Worm (Caenorhabditis elegans) whole organism, L3 larva: ENCODE measurements around the gene zipt-13.
A peak's percentile ranks its signal among the peaks of the same experiment; 100 is the strongest.

Experiments
- ZK546.5 ChIP-seq: sonication (generic microtip); optimal IDR thresholded peaks from 2 replicates; lab custom pipeline; 2017; ENCODE audit warnings: missing biosample characterization, missing genetic modification characterization
- aly-2 ChIP-seq: fragments of 150-350 bp; optimal IDR thresholded peaks from 2 replicates; lab custom pipeline; 2014; ENCODE audit warnings: missing biosample characterization, missing genetic modification characterization
- ceh-16 ChIP-seq: sonication (generic microtip); optimal IDR thresholded peaks from 2 replicates; lab custom pipeline; 2017; ENCODE audit warnings: missing biosample characterization, missing genetic modification characterization
- ceh-28 ChIP-seq: fragments of 150-350 bp; optimal IDR thresholded peaks from 2 replicates; lab custom pipeline; 2014; ENCODE audit warnings: missing biosample characterization, missing genetic modification reagents, missing genetic modification characterization
- ceh-82 ChIP-seq: fragments of 150-350 bp; optimal IDR thresholded peaks from 2 replicates; lab custom pipeline; 2014; ENCODE audit warnings: missing biosample characterization, missing genetic modification characterization
- ceh-9 ChIP-seq: sonication (generic microtip); optimal IDR thresholded peaks from 2 replicates; lab custom pipeline; 2018; ENCODE audit warnings: missing biosample characterization, missing genetic modification characterization
- daf-12 ChIP-seq: fragments of 150-350 bp; optimal IDR thresholded peaks from 2 replicates; lab custom pipeline; 2014; ENCODE audit warnings: missing biosample characterization, missing genetic modification reagents, missing genetic modification characterization
- egl-27 ChIP-seq: sonication (generic microtip); optimal IDR thresholded peaks from 4 replicates; lab custom pipeline; 2017; ENCODE audit warnings: missing biosample characterization, missing genetic modification reagents, missing genetic modification characterization
- egl-5 ChIP-seq: fragments of 150-350 bp; optimal IDR thresholded peaks from 2 replicates; lab custom pipeline; 2017; ENCODE audit warnings: missing biosample characterization, missing genetic modification reagents, missing genetic modification characterization, inconsistent platforms
- elt-1 ChIP-seq: fragments of 150-350 bp; optimal IDR thresholded peaks from 2 replicates; lab custom pipeline; 2014; ENCODE audit warnings: missing biosample characterization, missing genetic modification characterization
- elt-2 ChIP-seq: sonication (generic microtip); optimal IDR thresholded peaks from 2 replicates; lab custom pipeline; 2016; ENCODE audit warnings: missing genetic modification reagents, mild to moderate bottlenecking, missing genetic modification characterization, missing compliant biosample characterization
- elt-3 ChIP-seq, 3 experiments: fragments of 150-350 bp in 1 of 3; sonication (generic microtip) in 2 of 3; optimal IDR thresholded peaks; 2 replicates in 2 of 3; 4 replicates in 1 of 3; lab custom pipeline; 2014 to 2017; ENCODE audit warnings: missing biosample characterization in 3 of 3, missing genetic modification characterization in 3 of 3
- eor-1 ChIP-seq, 2 experiments: fragments of 150-350 bp; optimal IDR thresholded peaks; 2 replicates each; lab custom pipeline; 2014 to 2018; ENCODE audit warnings: missing biosample characterization in 2 of 2, missing genetic modification characterization in 2 of 2
- fkh-10 ChIP-seq: sonication (generic microtip); optimal IDR thresholded peaks from 2 replicates; lab custom pipeline; 2017; ENCODE audit warnings: missing biosample characterization, missing genetic modification reagents, missing genetic modification characterization
- fkh-2 ChIP-seq: fragments of 150-350 bp; optimal IDR thresholded peaks from 2 replicates; lab custom pipeline; 2014; ENCODE audit warnings: missing biosample characterization, missing genetic modification reagents, missing genetic modification characterization
- hmg-11 ChIP-seq: sonication (generic microtip); optimal IDR thresholded peaks from 2 replicates; lab custom pipeline; 2016; ENCODE audit warnings: missing genetic modification characterization, missing compliant biosample characterization
- jun-1 ChIP-seq: fragments of 150-350 bp; optimal IDR thresholded peaks from 2 replicates; lab custom pipeline; 2014; ENCODE audit warnings: missing biosample characterization, missing genetic modification reagents, missing genetic modification characterization
- lin-39 ChIP-seq: fragments of 150-350 bp; optimal IDR thresholded peaks from 2 replicates; lab custom pipeline; 2018; ENCODE audit warnings: missing biosample characterization, missing genetic modification reagents, missing genetic modification characterization
- lsy-12 ChIP-seq: sonication (generic microtip); optimal IDR thresholded peaks from 2 replicates; lab custom pipeline; 2016; ENCODE audit warnings: mild to moderate bottlenecking, missing genetic modification characterization, missing compliant biosample characterization
- mdl-1 ChIP-seq: fragments of 150-350 bp; optimal IDR thresholded peaks from 2 replicates; lab custom pipeline; 2014; ENCODE audit warnings: missing biosample characterization, missing genetic modification characterization
- mml-1 ChIP-seq: fragments of 150-350 bp; sonication (generic microtip); optimal IDR thresholded peaks from 3 replicates; lab custom pipeline; 2014; ENCODE audit warnings: missing biosample characterization, missing genetic modification characterization
- nhr-11 ChIP-seq: fragments of 150-350 bp; optimal IDR thresholded peaks from 2 replicates; lab custom pipeline; 2014; ENCODE audit warnings: missing biosample characterization, missing genetic modification characterization
- nhr-12 ChIP-seq: fragments of 150-350 bp; optimal IDR thresholded peaks from 2 replicates; lab custom pipeline; 2014; ENCODE audit warnings: missing biosample characterization, missing genetic modification characterization
- nhr-237 ChIP-seq: fragments of 150-350 bp; optimal IDR thresholded peaks from 2 replicates; lab custom pipeline; 2014; ENCODE audit warnings: missing biosample characterization, missing genetic modification characterization
- nhr-25 ChIP-seq: sonication (generic microtip); optimal IDR thresholded peaks from 2 replicates; lab custom pipeline; 2017; ENCODE audit warnings: missing biosample characterization, missing genetic modification characterization
- nhr-28 ChIP-seq: fragments of 150-350 bp; optimal IDR thresholded peaks from 2 replicates; lab custom pipeline; 2014; ENCODE audit warnings: missing biosample characterization, missing genetic modification characterization
- nhr-43 ChIP-seq: sonication (generic microtip); optimal IDR thresholded peaks from 2 replicates; lab custom pipeline; 2016; ENCODE audit warnings: mild to moderate bottlenecking, missing genetic modification characterization, missing compliant biosample characterization; ENCODE audit not compliant: poor library complexity, severe bottlenecking
- nhr-67 ChIP-seq: fragments of 150-350 bp; optimal IDR thresholded peaks from 2 replicates; lab custom pipeline; 2014; ENCODE audit warnings: missing biosample characterization, missing genetic modification characterization
- nhr-76 ChIP-seq: fragments of 150-350 bp; sonication (generic microtip); optimal IDR thresholded peaks from 5 replicates; lab custom pipeline; 2014; ENCODE audit warnings: missing biosample characterization, missing genetic modification characterization
- nhr-77 ChIP-seq: fragments of 150-350 bp; optimal IDR thresholded peaks from 2 replicates; lab custom pipeline; 2014; ENCODE audit warnings: missing biosample characterization, missing genetic modification characterization
- pha-4 ChIP-seq: fragments of 150-350 bp; optimal IDR thresholded peaks from 2 replicates; lab custom pipeline; 2014; ENCODE audit warnings: missing biosample characterization, missing genetic modification reagents, missing genetic modification characterization
- pqm-1 ChIP-seq: fragments of 150-350 bp; optimal IDR thresholded peaks from 2 replicates; lab custom pipeline; 2017; ENCODE audit warnings: missing biosample characterization, missing genetic modification characterization, inconsistent platforms
- sea-2 ChIP-seq: fragments of 150-350 bp; sonication (generic microtip); optimal IDR thresholded peaks from 4 replicates; lab custom pipeline; 2014; ENCODE audit warnings: missing biosample characterization, missing genetic modification reagents, missing genetic modification characterization
- skn-1 ChIP-seq: fragments of 150-350 bp; optimal IDR thresholded peaks from 2 replicates; lab custom pipeline; 2014; ENCODE audit warnings: missing biosample characterization, missing genetic modification characterization
- snpc-4 ChIP-seq: fragments of 150-350 bp; optimal IDR thresholded peaks from 2 replicates; lab custom pipeline; 2014; ENCODE audit warnings: missing biosample characterization, missing genetic modification characterization
- tbx-2 ChIP-seq: sonication (generic microtip); optimal IDR thresholded peaks from 2 replicates; lab custom pipeline; 2016; ENCODE audit warnings: mild to moderate bottlenecking, missing genetic modification characterization, missing compliant biosample characterization
- unc-39 ChIP-seq: sonication (generic microtip); optimal IDR thresholded peaks from 4 replicates; lab custom pipeline; 2017; ENCODE audit warnings: missing biosample characterization, missing genetic modification characterization
- unc-62 ChIP-seq: fragments of 150-350 bp; sonication (generic microtip); optimal IDR thresholded peaks from 4 replicates; lab custom pipeline; 2014; ENCODE audit warnings: missing biosample characterization, missing genetic modification reagents, missing genetic modification characterization
- zag-1 ChIP-seq: fragments of 150-350 bp; optimal IDR thresholded peaks from 2 replicates; lab custom pipeline; 2014; ENCODE audit warnings: missing biosample characterization, missing genetic modification characterization
- ztf-4 ChIP-seq: fragments of 150-350 bp; optimal IDR thresholded peaks from 2 replicates; lab custom pipeline; 2014; ENCODE audit warnings: missing biosample characterization, missing genetic modification characterization

zipt-13 gene

DNA sequence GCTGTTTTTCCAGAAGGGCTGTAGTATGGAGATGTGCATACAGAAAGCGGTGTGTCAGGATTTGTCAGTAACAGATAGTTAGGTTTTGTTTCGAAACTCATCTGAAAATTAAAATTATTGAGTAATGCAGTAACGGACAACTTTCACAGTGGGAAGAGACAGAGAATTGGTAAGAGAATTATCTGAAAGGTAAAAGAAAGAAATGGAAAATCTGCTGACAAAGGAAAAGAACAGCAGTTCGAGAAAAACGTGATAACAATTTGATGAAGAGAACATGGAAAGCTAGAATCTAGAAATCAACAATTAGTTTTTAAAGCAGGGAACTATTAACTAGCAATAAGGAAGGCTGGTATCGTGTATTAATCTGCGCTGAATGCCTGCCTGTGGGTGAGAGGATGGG is 31.4 kb downstream of the zipt-13 start, which contains the start of gene sex-1:
Gene sex-1 (minus strand): TSS at position 101 of the 400 bp plus-strand sequence.
- no peak for TF ChIP-seq nhr-11 (tag; lab: Kevin White, UChicago)
- TF ChIP-seq zag-1 = no peak
- no peak for TF ChIP-seq daf-12 (tag; lab: Kevin White, UChicago)
- no peak for TF ChIP-seq nhr-77 (tag; lab: Kevin White, UChicago)
- no peak for TF ChIP-seq ceh-16 (tag; lab: Kevin White, UChicago)
- TF ChIP-seq lin-39 (tag; lab: Kevin White, UChicago) = no peak
- no peak for TF ChIP-seq nhr-76 (tag; lab: Kevin White, UChicago)
- TF ChIP-seq ceh-9 = no peak
- TF ChIP-seq nhr-12 (tag; lab: Kevin White, UChicago) = no peak
- TF ChIP-seq aly-2 (tag; lab: Kevin White, UChicago) = no peak
- no peak for TF ChIP-seq nhr-67 (tag; lab: Kevin White, UChicago)
- TF ChIP-seq sea-2 (GFP tag; lab: Kevin White, UChicago) = no peak
- no peak for TF ChIP-seq unc-62 (GFP tag; lab: Kevin White, UChicago)
- no peak for TF ChIP-seq mml-1 (tag; lab: Kevin White, UChicago)
- TF ChIP-seq lsy-12 (tag; lab: Kevin White, UChicago) = no peak
- no peak for TF ChIP-seq skn-1 (tag; lab: Kevin White, UChicago)

- TF ChIP-seq ztf-4 (no peak), egl-5 (tag; lab: Kevin White, UChicago) (peak; percentile 7), tbx-2 (tag; lab: Kevin White, UChicago) (no peak)
Observed at ce11 chrX:10204313-10205063, 32.3 kb downstream of the zipt-13 start.

DNA sequence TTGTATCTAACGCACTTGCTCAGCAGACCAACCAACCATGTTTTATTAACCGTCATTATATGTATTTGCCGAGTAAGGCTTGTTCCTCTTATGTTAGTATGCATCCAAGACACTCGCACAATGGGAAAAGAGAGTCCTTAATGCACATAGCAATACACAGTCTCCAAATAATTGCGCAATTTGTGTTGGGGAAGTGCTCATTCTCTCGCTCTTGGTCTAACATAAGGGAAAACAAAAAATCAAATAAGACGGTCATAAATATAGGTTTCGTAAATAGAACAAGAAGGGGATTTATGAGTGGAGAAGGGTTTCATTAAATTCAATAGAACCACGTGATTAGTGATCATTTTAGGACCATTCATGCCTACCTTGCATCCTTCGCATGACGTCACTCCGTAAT is 33.2 kb downstream of the zipt-13 start:
- TF ChIP-seq mml-1 (tag; lab: Kevin White, UChicago) (no peak), fkh-10 (GFP tag; lab: Kevin White, UChicago) (no peak), eor-1 (tag; optimal IDR thresholded peaks at IDR 0.05; lab: Kevin White, UChicago) (no peak), ztf-4 (no peak), ceh-9 (no peak), mdl-1 (tag; lab: Kevin White, UChicago) (no peak), ZK546.5 (tag; lab: Kevin White, UChicago) (no peak), elt-3 (tag; optimal IDR thresholded peaks at IDR 0.05; lab: Kevin White, UChicago) (no peak)

- TF ChIP-seq elt-2 = no peak
- TF ChIP-seq nhr-28 (tag; lab: Kevin White, UChicago) = no peak
- TF ChIP-seq unc-39 (tag; lab: Kevin White, UChicago) = no peak
- TF ChIP-seq jun-1 = no peak
- TF ChIP-seq lin-39 (tag; lab: Kevin White, UChicago) = no peak
Observed at ce11 chrX:10199202-10199601, 37.5 kb downstream of the zipt-13 start.

DNA sequence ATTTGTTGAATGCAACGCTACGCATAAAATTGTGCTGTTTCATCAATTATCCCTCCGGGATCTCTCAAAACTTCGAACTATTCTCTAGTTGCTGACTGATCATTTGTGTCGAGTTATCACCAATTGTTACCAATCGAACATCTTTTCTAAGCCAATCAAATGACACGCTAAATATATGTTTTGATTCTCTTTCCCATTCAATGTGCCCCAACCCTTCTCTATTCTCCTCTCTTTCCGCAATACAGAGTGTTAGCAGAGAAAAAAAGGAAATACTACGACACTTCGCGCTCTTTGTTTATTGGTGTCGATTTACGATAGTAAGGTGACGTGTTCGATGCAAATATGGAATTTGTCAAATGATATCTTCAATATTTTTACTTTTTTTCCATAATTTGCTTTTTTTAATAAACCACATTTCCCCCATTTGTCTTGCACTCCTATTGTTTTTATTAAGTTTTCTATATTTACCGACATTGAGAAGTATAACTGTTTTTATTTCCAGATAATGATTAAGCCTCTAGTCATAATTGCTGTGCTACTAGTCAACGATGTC is 39.5 kb downstream of the zipt-13 start, which contains the start of gene nucb-1:
Gene nucb-1 (plus strand): TSS at position 503 of the 553 bp plus-strand sequence.
- peak; percentile 60 for TF ChIP-seq elt-2
- TF ChIP-seq unc-39 (tag; lab: Kevin White, UChicago) = no peak
- TF ChIP-seq nhr-25 (tag; lab: Kevin White, UChicago) = peak; percentile 91
- no peak for TF ChIP-seq mdl-1 (tag; lab: Kevin White, UChicago)
- no peak for TF ChIP-seq nhr-28 (tag; lab: Kevin White, UChicago)
- TF ChIP-seq nhr-12 (tag; lab: Kevin White, UChicago) = no peak
- TF ChIP-seq nhr-237 (tag; lab: Kevin White, UChicago) = no peak
- peak; percentile 50 for TF ChIP-seq nhr-43 (tag; lab: Kevin White, UChicago)
- no peak for TF ChIP-seq jun-1
- TF ChIP-seq elt-3 (tag; optimal IDR thresholded peaks at IDR 0.05; lab: Kevin White, UChicago) = no peak
- no peak for TF ChIP-seq nhr-77 (tag; lab: Kevin White, UChicago)
- TF ChIP-seq pha-4 (tag; lab: Kevin White, UChicago) = peak; percentile 85
- peak; percentile 80 for TF ChIP-seq hmg-11 (tag; lab: Kevin White, UChicago)
- TF ChIP-seq mml-1 (tag; lab: Kevin White, UChicago) = no peak
- TF ChIP-seq eor-1 (tag; optimal IDR thresholded peaks at IDR 0.05; lab: Kevin White, UChicago) = no peak
- no peak for TF ChIP-seq sea-2 (GFP tag; lab: Kevin White, UChicago)
- no peak for TF ChIP-seq ZK546.5 (tag; lab: Kevin White, UChicago)
- TF ChIP-seq ceh-82 (tag; lab: Kevin White, UChicago) = no peak
- TF ChIP-seq skn-1 (tag; lab: Kevin White, UChicago) = peak; percentile 37
- TF ChIP-seq fkh-10 (GFP tag; lab: Kevin White, UChicago) = peak; percentile 2
- TF ChIP-seq unc-62 (GFP tag; lab: Kevin White, UChicago) = no peak
- TF ChIP-seq egl-27 (tag; lab: Kevin White, UChicago) = no peak
- TF ChIP-seq nhr-76 (tag; lab: Kevin White, UChicago) = no peak
- TF ChIP-seq ceh-28 (tag; lab: Kevin White, UChicago) = peak; percentile 64
- TF ChIP-seq fkh-2 (tag; lab: Kevin White, UChicago) = no peak
- TF ChIP-seq elt-1 (tag; lab: Kevin White, UChicago) = no peak
- no peak for TF ChIP-seq nhr-67 (tag; lab: Kevin White, UChicago)
- peak; percentile 55 for TF ChIP-seq nhr-11 (tag; lab: Kevin White, UChicago)
- TF ChIP-seq snpc-4 (tag; lab: Kevin White, UChicago) = no peak
- no peak for TF ChIP-seq ceh-16 (tag; lab: Kevin White, UChicago)
- no peak for TF ChIP-seq zag-1
- no peak for TF ChIP-seq ztf-4
- peak; percentile 51 for TF ChIP-seq pqm-1
- peak; percentile 74 for TF ChIP-seq egl-5 (tag; lab: Kevin White, UChicago)
